Worm (Caenorhabditis elegans) whole organism, L3 larva: ENCODE results near the gene tnc-2.

ENCODE experiments used
- fos-1 ChIP-seq: fragments of 150-350 bp; optimal IDR thresholded peaks from 2 replicates; lab custom pipeline; 2014; ENCODE audit warnings: missing biosample characterization, missing genetic modification characterization
- sea-2 ChIP-seq: fragments of 150-350 bp; sonication (generic microtip); optimal IDR thresholded peaks from 4 replicates; lab custom pipeline; 2014; ENCODE audit warnings: missing biosample characterization, missing genetic modification reagents, missing genetic modification characterization

DNA sequence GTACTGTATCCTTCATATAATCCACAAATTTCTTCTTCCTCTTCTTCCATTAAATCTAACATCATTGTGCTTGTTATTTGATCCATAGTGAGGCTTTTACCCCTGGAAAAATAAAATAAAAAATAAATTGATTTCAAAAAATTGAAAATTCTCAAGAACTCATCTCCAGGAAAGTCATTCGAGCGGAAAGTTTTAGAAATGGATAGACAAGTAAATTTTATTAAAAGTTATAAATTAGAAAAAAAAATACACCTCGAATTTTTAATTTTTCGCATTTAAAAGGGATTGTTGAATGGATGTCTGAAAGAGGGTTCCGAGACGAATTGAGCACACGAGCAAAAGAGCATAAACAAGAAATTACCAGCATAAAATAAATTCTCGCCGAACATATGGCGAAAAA is 44.7 kb upstream of the tnc-2 start, which contains the start of gene frpr-21:
- TF ChIP-seq fos-1 (tag; lab: Kevin White, UChicago) (no peak), sea-2 (no peak)
